Fruit fly (Drosophila melanogaster): ENCODE measurements around the gene Adk2.
A peak's percentile ranks its signal among the peaks of the same experiment; 100 is the strongest.

Gene Adk2

DNA sequence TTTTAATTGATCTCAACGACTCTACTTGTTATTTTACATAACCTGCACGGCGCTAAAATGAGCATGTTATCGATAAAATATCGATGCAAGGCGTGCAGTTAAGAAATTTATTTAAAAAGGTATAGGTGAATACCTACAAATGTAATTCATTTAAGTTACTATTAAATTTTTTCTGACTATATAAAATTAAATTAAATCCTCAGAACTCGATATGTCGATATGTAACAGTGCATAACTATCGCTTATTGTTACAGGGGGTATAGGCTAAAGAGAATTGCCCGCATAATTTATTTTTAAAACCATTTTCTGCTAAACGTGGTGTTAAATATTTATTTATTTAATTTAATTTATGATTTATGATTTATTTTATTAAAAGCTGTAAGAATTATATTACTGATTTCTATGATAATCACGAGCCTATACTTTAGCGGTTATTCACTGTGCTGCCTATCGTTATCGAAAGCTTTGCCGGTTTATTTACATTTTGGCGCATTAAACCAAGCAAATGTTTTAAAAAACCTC is 4.6 kb downstream of the Adk2 start, which contains the start of the genes mRpL20 and Icmt (continued):
- no peak for TF ChIP-seq CG10565 (GFP tag; optimal IDR thresholded peaks at IDR 0.05)
- peak; percentile 55 for TF ChIP-seq CG5180 (GFP tag; optimal IDR thresholded peaks at IDR 0.05)
- TF ChIP-seq CG12071 (GFP tag; optimal IDR thresholded peaks at IDR 0.05): peak; percentile 26
- peak; percentile 87 for TF ChIP-seq ind (GFP tag; optimal IDR thresholded peaks at IDR 0.05)
- TF ChIP-seq CG4820 (GFP tag; optimal IDR thresholded peaks at IDR 0.05): peak; percentile 72
- TF ChIP-seq CG8924 (tag; optimal IDR thresholded peaks at IDR 0.05): peak; percentile 93
- peak; percentile 94 for TF ChIP-seq CG11085 (GFP tag; IDR thresholded peaks at IDR 0.05)
- peak; percentile 94 for TF ChIP-seq CG8388 (GFP tag; optimal IDR thresholded peaks at IDR 0.05)
- peak; percentile 80 for TF ChIP-seq HHEX (GFP tag; optimal IDR thresholded peaks at IDR 0.05)
- peak; percentile 96 for TF ChIP-seq nmo (GFP tag; optimal IDR thresholded peaks at IDR 0.05)
- TF ChIP-seq Asciz (GFP tag; optimal IDR thresholded peaks at IDR 0.05): peak; percentile 79
- peak; percentile 70 for TF ChIP-seq CG33557 (GFP tag; optimal IDR thresholded peaks at IDR 0.05)
- TF ChIP-seq CG8281 (tag; optimal IDR thresholded peaks at IDR 0.05): peak; percentile 67
- TF ChIP-seq pb (GFP tag; optimal IDR thresholded peaks at IDR 0.05): no peak
- peak; percentile 65 for TF ChIP-seq inv (GFP tag; IDR thresholded peaks at IDR 0.05; ENCODE audit: partially characterized antibody)
- TF ChIP-seq dpn (GFP tag; optimal IDR thresholded peaks at IDR 0.05): peak; percentile 51 to 94
- TF ChIP-seq YL-1 (GFP tag; optimal IDR thresholded peaks at IDR 0.05): peak; percentile 63
- TF ChIP-seq CG4707 (GFP tag; optimal IDR thresholded peaks at IDR 0.05): peak; percentile 68
- no peak for TF ChIP-seq CG12236 (GFP tag; optimal IDR thresholded peaks at IDR 0.05)
- TF ChIP-seq CG34376 (GFP tag; optimal IDR thresholded peaks at IDR 0.05): peak; percentile 6
- peak; percentile 99 for TF ChIP-seq slbo (GFP tag; IDR thresholded peaks at IDR 0.05)
- peak; percentile 55 for TF ChIP-seq CG3838 (GFP tag; optimal IDR thresholded peaks at IDR 0.05)
- TF ChIP-seq CG5953 (GFP tag; IDR thresholded peaks at IDR 0.05): peak; percentile 79
- TF ChIP-seq Nf-YA (GFP tag; IDR thresholded peaks at IDR 0.05): peak; percentile 77
- TF ChIP-seq zen (tag; optimal IDR thresholded peaks at IDR 0.05): peak; percentile 78
- TF ChIP-seq sc (optimal IDR thresholded peaks at IDR 0.05): no peak
- peak; percentile 81 for TF ChIP-seq sc (GFP tag; optimal IDR thresholded peaks at IDR 0.05)
- TF ChIP-seq hkb (optimal IDR thresholded peaks at IDR 0.05): no peak
- TF ChIP-seq hkb (GFP tag; IDR thresholded peaks at IDR 0.05): peak; percentile 96
- TF ChIP-seq gcm2 (GFP tag; optimal IDR thresholded peaks at IDR 0.05): peak; percentile 62
- TF ChIP-seq sob (GFP tag; IDR thresholded peaks at IDR 0.05): peak; percentile 92
- peak; percentile 87 for TF ChIP-seq MBD-R2 (GFP tag; IDR thresholded peaks at IDR 0.05)
- peak; percentile 97 for TF ChIP-seq wdn (GFP tag; IDR thresholded peaks at IDR 0.05)
- no peak for TF ChIP-seq prd (optimal IDR thresholded peaks at IDR 0.05)
- TF ChIP-seq prd (GFP tag; IDR thresholded peaks at IDR 0.05): peak; percentile 99
- TF ChIP-seq CG30431 (GFP tag; optimal IDR thresholded peaks at IDR 0.05): peak; percentile 76
- TF ChIP-seq tx (GFP tag; optimal IDR thresholded peaks at IDR 0.05): peak; percentile 41
- TF ChIP-seq Sry-β (GFP tag; optimal IDR thresholded peaks at IDR 0.05): no peak
- peak; percentile 29 for TF ChIP-seq CG12744 (GFP tag; optimal IDR thresholded peaks at IDR 0.05)
- TF ChIP-seq slou (GFP tag; optimal IDR thresholded peaks at IDR 0.05): peak; percentile 81
- peak; percentile 78 for TF ChIP-seq odd (GFP tag; optimal IDR thresholded peaks at IDR 0.05)
- peak; percentile 33 for TF ChIP-seq CG7786 (GFP tag; optimal IDR thresholded peaks at IDR 0.05)
- peak; percentile 62 for TF ChIP-seq zfh2 (GFP tag; optimal IDR thresholded peaks at IDR 0.05)
- peak; percentile 77 for TF ChIP-seq bigmax (GFP tag; optimal IDR thresholded peaks at IDR 0.05)
- TF ChIP-seq CG8944 (GFP tag; optimal IDR thresholded peaks at IDR 0.05): peak; percentile 38
- peak; percentile 59 for TF ChIP-seq vfl (GFP tag; optimal IDR thresholded peaks at IDR 0.05)
- no peak for TF ChIP-seq gro (GFP tag; optimal IDR thresholded peaks at IDR 0.05)
- peak; percentile 84 for TF ChIP-seq E2f2 (GFP tag; IDR thresholded peaks at IDR 0.05)
- TF ChIP-seq h (optimal IDR thresholded peaks at IDR 0.05): no peak
- TF ChIP-seq Dfd (GFP tag; optimal IDR thresholded peaks at IDR 0.05): no peak
- TF ChIP-seq Hr51 (GFP tag; optimal IDR thresholded peaks at IDR 0.05): peak; percentile 42 to 96
- TF ChIP-seq CG4730 (GFP tag; IDR thresholded peaks at IDR 0.05): peak; percentile 96
